Worm (Caenorhabditis elegans): Measurements from ENCODE around the gene F46C5.7.

- no peak for TF ChIP-seq med-1 (GFP tag; optimal IDR thresholded peaks at IDR 0.05; ENCODE audit: insufficient read depth)
- no peak for TF ChIP-seq tab-1 (GFP tag; IDR thresholded peaks at IDR 0.05)
- no peak for TF ChIP-seq klf-2 (GFP tag; conservative IDR thresholded peaks at IDR 0.05)
- TF ChIP-seq T22C8.4 (GFP tag; IDR thresholded peaks at IDR 0.05), result no peak
- no peak for TF ChIP-seq flt-1 (GFP tag; IDR thresholded peaks at IDR 0.05)
- TF ChIP-seq ztf-29 (GFP tag; IDR thresholded peaks at IDR 0.05), result no peak
- TF ChIP-seq ref-1 (GFP tag; conservative IDR thresholded peaks at IDR 0.05), result no peak
- no peak for TF ChIP-seq cog-1 (tag; optimal IDR thresholded peaks at IDR 0.05)
Measured at ce11 chrII:8792640-8793039, 46.5 kb upstream of the F46C5.7 start, which contains the start of gene idpa-2.

Measured in whole organism, midembryonic.